Worm (Caenorhabditis elegans) whole organism, early embryonic: ENCODE measurements around the gene fbxb-88.
"Not testable (repeated sequence)": the region's sequence is repeated elsewhere in the genome, so short reads cannot be mapped to it uniquely, and the experiment has no call there.

Experiments
- B0310.2 ChIP-seq: sonication (generic microtip); optimal IDR thresholded peaks from 2 replicates; lab custom pipeline; 2016; ENCODE audit warnings: mild to moderate bottlenecking, missing genetic modification characterization, missing compliant biosample characterization
- F13C5.2 ChIP-seq: sonication (generic microtip); optimal IDR thresholded peaks from 2 replicates; lab custom pipeline; 2017; ENCODE audit warnings: mild to moderate bottlenecking, missing genetic modification characterization, inconsistent platforms, missing compliant biosample characterization
- aly-1 ChIP-seq: sonication (generic microtip); optimal IDR thresholded peaks from 2 replicates; lab custom pipeline; 2016; ENCODE audit warnings: missing genetic modification characterization, missing compliant biosample characterization
- ama-1 ChIP-seq: fragments of 150-350 bp; optimal IDR thresholded peaks from 2 replicates; lab custom pipeline; 2014
- ceh-13 ChIP-seq: fragments of 200-800 bp; sonication (Bioruptor generic); optimal IDR thresholded peaks from 2 replicates; lab custom pipeline; 2018; ENCODE audit warnings: mild to moderate bottlenecking, missing genetic modification characterization, missing compliant biosample characterization
- ceh-36 ChIP-seq: sonication (generic microtip); optimal IDR thresholded peaks from 2 replicates; lab custom pipeline; 2016; ENCODE audit warnings: missing genetic modification characterization, inconsistent platforms, missing compliant biosample characterization
- ets-7 ChIP-seq: sonication (generic microtip); optimal IDR thresholded peaks from 2 replicates; lab custom pipeline; 2016; ENCODE audit warnings: missing genotype, missing genetic modification characterization, missing compliant biosample characterization
- flt-1 ChIP-seq: fragments of 200-800 bp; sonication (Bioruptor generic); IDR thresholded peaks from 2 replicates; pipeline ENCODE4 v1.3.6; 2022; ENCODE audit warnings: missing genetic modification characterization, missing compliant biosample characterization
- hmbx-1 ChIP-seq: sonication (generic microtip); optimal IDR thresholded peaks from 2 replicates; lab custom pipeline; 2016; ENCODE audit warnings: mild to moderate bottlenecking, missing genetic modification characterization, missing compliant biosample characterization
- hmg-4 ChIP-seq: fragments of 200-800 bp; sonication (Bioruptor generic); optimal IDR thresholded peaks from 2 replicates; lab custom pipeline; 2018; ENCODE audit warnings: mild to moderate bottlenecking, missing genetic modification characterization, missing compliant biosample characterization
- hnd-1 ChIP-seq: sonication (generic microtip); optimal IDR thresholded peaks from 2 replicates; lab custom pipeline; 2016; ENCODE audit warnings: missing genetic modification characterization, missing compliant biosample characterization
- pes-1 ChIP-seq: fragments of 200-800 bp; sonication (Bioruptor generic); IDR thresholded peaks from 2 replicates; pipeline ENCODE4 v1.3.6; 2022; ENCODE audit warnings: missing genetic modification reagents, missing genetic modification characterization, missing compliant biosample characterization
- scrt-1 ChIP-seq: fragments of 200-800 bp; sonication (Bioruptor generic); IDR thresholded peaks from 2 replicates; pipeline ENCODE4 v1.3.6; 2022; ENCODE audit warnings: missing genetic modification characterization, missing compliant biosample characterization
- sea-1 ChIP-seq: fragments of 200-800 bp; sonication (Bioruptor generic); conservative IDR thresholded peaks from 2 replicates; pipeline ENCODE4 v1.3.6; 2022; ENCODE audit warnings: missing genetic modification characterization, missing compliant biosample characterization
- tbx-11 ChIP-seq: fragments of 200-800 bp; sonication (Bioruptor generic); IDR thresholded peaks from 2 replicates; pipeline ENCODE4 v1.3.6; 2022; ENCODE audit warnings: missing genetic modification characterization, missing compliant biosample characterization
- tbx-37 ChIP-seq: fragments of 200-800 bp; sonication (Bioruptor generic); conservative IDR thresholded peaks from 2 replicates; pipeline ENCODE4 v1.3.6; 2022; ENCODE audit warnings: missing genetic modification reagents, missing genetic modification characterization, missing compliant biosample characterization
- tra-4 ChIP-seq: sonication (generic microtip); optimal IDR thresholded peaks from 2 replicates; lab custom pipeline; 2017; ENCODE audit warnings: missing genetic modification characterization, missing compliant biosample characterization

fbxb-88 gene

ce11 chrII:4869793-4870343, 42.2 kb upstream of the fbxb-88 start:
- 0 out of 2 replicates have a peak, but pooled peaks have one; percentile 39 for TF ChIP-seq tbx-11 (GFP tag; lab: Robert Waterston, UW)
- TF ChIP-seq F13C5.2 (tag; lab: Kevin White, UChicago) = no peak

- TF ChIP-seq tbx-11 (GFP tag; lab: Robert Waterston, UW) (no peak), sea-1 (GFP tag; lab: Robert Waterston, UW) (no peak), B0310.2 (tag; lab: Kevin White, UChicago) (no peak), ceh-13 (GFP tag; lab: Kevin White, UChicago) (no peak), scrt-1 (GFP tag; lab: Robert Waterston, UW) (no peak), ama-1 (lab: Kevin White, UChicago) (no peak), ets-7 (tag; lab: Kevin White, UChicago) (no peak), hnd-1 (no peak), F13C5.2 (tag; lab: Kevin White, UChicago) (no peak), aly-1 (tag; lab: Kevin White, UChicago) (no peak), flt-1 (GFP tag; lab: Robert Waterston, UW) (no peak), hmg-4 (GFP tag; lab: Kevin White, UChicago) (no peak), tbx-37 (no peak), pes-1 (GFP tag; lab: Robert Waterston, UW) (no peak), hmbx-1 (tag; lab: Kevin White, UChicago) (no peak), tra-4 (tag; lab: Kevin White, UChicago) (no peak), ceh-36 (tag; lab: Kevin White, UChicago) (no peak)
These were observed 39.8 kb upstream of the fbxb-88 start, which contains the start of gene col-17 for ce11 chrII:4867476-4867875. col-17 (minus strand) TSS chrII:4867576.

- TF ChIP-seq pes-1 (GFP tag; lab: Robert Waterston, UW) = 0 out of 2 replicates have a peak, but pooled peaks have one; percentile 15
- TF ChIP-seq scrt-1 (GFP tag; lab: Robert Waterston, UW) = 0 out of 2 replicates have a peak, but pooled peaks have one; percentile 58
These were observed 39.1 kb upstream of the fbxb-88 start for ce11 chrII:4866819-4867218.

- TF ChIP-seq pes-1 (GFP tag; lab: Robert Waterston, UW) (no peak), flt-1 (GFP tag; lab: Robert Waterston, UW) (no peak), hnd-1 (no peak), tbx-37 (no peak), aly-1 (tag; lab: Kevin White, UChicago) (no peak)
These were observed 38.4 kb upstream of the fbxb-88 start for ce11 chrII:4866045-4866444.

- TF ChIP-seq hmbx-1 (tag; lab: Kevin White, UChicago) (no peak), ama-1 (lab: Kevin White, UChicago) (no peak), F13C5.2 (tag; lab: Kevin White, UChicago) (no peak), tra-4 (tag; lab: Kevin White, UChicago) (no peak), ets-7 (tag; lab: Kevin White, UChicago) (no peak), ceh-36 (tag; lab: Kevin White, UChicago) (no peak), hmg-4 (GFP tag; lab: Kevin White, UChicago) (no peak), flt-1 (GFP tag; lab: Robert Waterston, UW) (no peak), hnd-1 (no peak), tbx-37 (no peak), scrt-1 (GFP tag; lab: Robert Waterston, UW) (no peak), B0310.2 (tag; lab: Kevin White, UChicago) (no peak), ceh-13 (GFP tag; lab: Kevin White, UChicago) (no peak), aly-1 (tag; lab: Kevin White, UChicago) (no peak), sea-1 (GFP tag; lab: Robert Waterston, UW) (no peak), tbx-11 (GFP tag; lab: Robert Waterston, UW) (no peak)
These were observed 35.7 kb upstream of the fbxb-88 start, which contains the start of the genes mpst-4 and F11G11.14 for ce11 chrII:4863357-4863756. mpst-4 (minus strand) TSS chrII:4863457. F11G11.14 (plus strand) TSS chrII:4863681.

ce11 chrII:4860260-4860659, 32.6 kb upstream of the fbxb-88 start, which contains the start of the genes nspd-5 and F11G11.4:
nspd-5 (minus strand) TSS chrII:4860360.
F11G11.4 (plus strand) TSS chrII:4860594.
- TF ChIP-seq tbx-37; F13C5.2 (tag; lab: Kevin White, UChicago); ets-7 (tag; lab: Kevin White, UChicago): not testable (repeated sequence)

- TF ChIP-seq hmbx-1 (tag; lab: Kevin White, UChicago) = no peak
- no peak for TF ChIP-seq ets-7 (tag; lab: Kevin White, UChicago)
- no peak for TF ChIP-seq tbx-37
- no peak for TF ChIP-seq sea-1 (GFP tag; lab: Robert Waterston, UW)
- TF ChIP-seq F13C5.2 (tag; lab: Kevin White, UChicago) = no peak
- no peak for TF ChIP-seq ceh-13 (GFP tag; lab: Kevin White, UChicago)
- TF ChIP-seq ceh-36 (tag; lab: Kevin White, UChicago) = no peak
- TF ChIP-seq hmg-4 (GFP tag; lab: Kevin White, UChicago) = no peak
- TF ChIP-seq aly-1 (tag; lab: Kevin White, UChicago) = no peak
- TF ChIP-seq ama-1 (lab: Kevin White, UChicago) = no peak
- no peak for TF ChIP-seq pes-1 (GFP tag; lab: Robert Waterston, UW)
- TF ChIP-seq hnd-1 = no peak
- no peak for TF ChIP-seq flt-1 (GFP tag; lab: Robert Waterston, UW)
- no peak for TF ChIP-seq B0310.2 (tag; lab: Kevin White, UChicago)
- TF ChIP-seq tra-4 (tag; lab: Kevin White, UChicago) = no peak
- TF ChIP-seq tbx-11 (GFP tag; lab: Robert Waterston, UW) = no peak
- no peak for TF ChIP-seq scrt-1 (GFP tag; lab: Robert Waterston, UW)
These were observed 31.3 kb upstream of the fbxb-88 start for ce11 chrII:4858906-4859411.
